Fruit fly (Drosophila melanogaster) whole organism, prepupa: ENCODE measurements around the gene CG14174.
A peak's percentile ranks its signal among the peaks of the same experiment; 100 is the strongest.

ENCODE experiments used
- CG10631 ChIP-seq: fragments of 200-800 bp; sonication (Bioruptor generic); optimal IDR thresholded peaks from 2 replicates; lab custom pipeline; 2016; ENCODE audit warnings: missing biosample characterization, missing genetic modification characterization
- CG10669 ChIP-seq: fragments of 200-800 bp; sonication (Bioruptor generic); optimal IDR thresholded peaks from 3 replicates; lab custom pipeline; 2018; ENCODE audit warnings: missing biosample characterization, mild to moderate bottlenecking, missing genetic modification characterization, moderate library complexity
- CG11294 ChIP-seq: fragments of 200-800 bp; sonication (Bioruptor generic); IDR thresholded peaks from 2 replicates; pipeline ENCODE4 v1.3.6; 2022; ENCODE audit warnings: missing biosample characterization, missing genetic modification characterization
- CG11902 ChIP-seq: fragments of 200-800 bp; sonication (Bioruptor generic); optimal IDR thresholded peaks from 3 replicates; lab custom pipeline; 2016; ENCODE audit warnings: missing biosample characterization, missing genetic modification characterization
- CG15336 ChIP-seq: fragments of 200-800 bp; sonication (Bioruptor generic); IDR thresholded peaks from 2 replicates; pipeline ENCODE4 v1.3.6; 2022; ENCODE audit warnings: missing biosample characterization, missing genetic modification characterization
- CG1621 ChIP-seq: fragments of 200-800 bp; sonication (Bioruptor generic); optimal IDR thresholded peaks from 3 replicates; lab custom pipeline; 2018; ENCODE audit warnings: missing biosample characterization, mild to moderate bottlenecking, missing genetic modification characterization
- CG3032 ChIP-seq: fragments of 200-800 bp; optimal IDR thresholded peaks from 2 replicates; lab custom pipeline; 2019; ENCODE audit warnings: missing biosample characterization, mild to moderate bottlenecking, missing genetic modification characterization, moderate library complexity
- CG32006 ChIP-seq: fragments of 200-800 bp; sonication (Bioruptor generic); optimal IDR thresholded peaks from 3 replicates; lab custom pipeline; 2017; ENCODE audit warnings: missing biosample characterization, mild to moderate bottlenecking, missing genetic modification characterization
- CG3919 ChIP-seq: fragments of 200-800 bp; sonication (Bioruptor generic); optimal IDR thresholded peaks from 3 replicates; lab custom pipeline; 2016; ENCODE audit warnings: missing biosample characterization, missing genetic modification characterization
- CG4318 ChIP-seq: fragments of 200-800 bp; sonication (Bioruptor generic); optimal IDR thresholded peaks from 3 replicates; lab custom pipeline; 2017; ENCODE audit warnings: missing biosample characterization, mild to moderate bottlenecking, missing genetic modification characterization
- CG6163 ChIP-seq: fragments of 200-800 bp; sonication (Bioruptor generic); IDR thresholded peaks from 3 replicates; pipeline ENCODE4 v1.3.6; 2022; ENCODE audit warnings: missing biosample characterization, missing genetic modification characterization
- CG6276 ChIP-seq: fragments of 200-800 bp; sonication (Bioruptor generic); optimal IDR thresholded peaks from 2 replicates; lab custom pipeline; 2017; ENCODE audit warnings: missing biosample characterization, mild to moderate bottlenecking, missing genetic modification characterization
- CG6808 ChIP-seq: fragments of 200-800 bp; sonication (Bioruptor generic); optimal IDR thresholded peaks from 3 replicates; lab custom pipeline; 2017; ENCODE audit warnings: missing biosample characterization, missing genetic modification characterization, mild to moderate bottlenecking, moderate library complexity, missing genetic modification reagents
- CG6854 ChIP-seq: fragments of 200-800 bp; sonication (Bioruptor generic); optimal IDR thresholded peaks from 2 replicates; lab custom pipeline; 2017; ENCODE audit warnings: missing biosample characterization, mild to moderate bottlenecking, missing genetic modification characterization
- CG8119 ChIP-seq: fragments of 200-800 bp; sonication (Bioruptor generic); IDR thresholded peaks from 3 replicates; pipeline ENCODE4 v1.3.6; 2022; ENCODE audit warnings: missing biosample characterization, missing genetic modification characterization
- CG8632 ChIP-seq: fragments of 200-800 bp; sonication (Bioruptor generic); optimal IDR thresholded peaks from 3 replicates; lab custom pipeline; 2016; ENCODE audit warnings: missing biosample characterization, missing genetic modification characterization
- CG9139 ChIP-seq: fragments of 200-800 bp; sonication (Bioruptor generic); optimal IDR thresholded peaks from 3 replicates; lab custom pipeline; 2017; ENCODE audit warnings: missing biosample characterization, mild to moderate bottlenecking, missing genetic modification characterization
- Eip78C ChIP-seq: fragments of 200-800 bp; sonication (Bioruptor generic); peaks from one replicate; lab custom pipeline; 2016; ENCODE audit warnings: missing biosample characterization, missing genetic modification characterization
- Ets21C ChIP-seq: fragments of 200-800 bp; sonication (Bioruptor generic); optimal IDR thresholded peaks from 3 replicates; lab custom pipeline; 2016; ENCODE audit warnings: missing biosample characterization, missing genetic modification characterization
- Ets96B ChIP-seq: fragments of 200-800 bp; optimal IDR thresholded peaks from 2 replicates; lab custom pipeline; 2019; ENCODE audit warnings: missing biosample characterization, mild to moderate bottlenecking, missing genetic modification characterization, moderate library complexity
- Hr39 ChIP-seq: fragments of 200-800 bp; sonication (Bioruptor generic); optimal IDR thresholded peaks from 2 replicates; lab custom pipeline; 2016; ENCODE audit warnings: missing biosample characterization, missing genetic modification characterization
- Lpt ChIP-seq: fragments of 200-800 bp; sonication (Bioruptor generic); optimal IDR thresholded peaks from 3 replicates; lab custom pipeline; 2016; ENCODE audit warnings: missing biosample characterization, missing genetic modification characterization
- Met ChIP-seq: fragments of 200-800 bp; sonication (Bioruptor generic); optimal IDR thresholded peaks from 3 replicates; lab custom pipeline; 2016; ENCODE audit warnings: missing biosample characterization, missing genetic modification characterization
- OdsH ChIP-seq: fragments of 200-800 bp; sonication (Bioruptor generic); optimal IDR thresholded peaks from 3 replicates; lab custom pipeline; 2016; ENCODE audit warnings: missing biosample characterization, missing genetic modification characterization
- Smox ChIP-seq: fragments of 200-800 bp; sonication (Bioruptor generic); optimal IDR thresholded peaks from 3 replicates; lab custom pipeline; 2016; ENCODE audit warnings: missing biosample characterization, missing genetic modification characterization
- Sox102F ChIP-seq: fragments of 200-800 bp; sonication (Bioruptor generic); optimal IDR thresholded peaks from 2 replicates; lab custom pipeline; 2016; ENCODE audit warnings: missing biosample characterization, mild to moderate bottlenecking, missing genetic modification characterization
- Sox14 ChIP-seq: fragments of 200-800 bp; sonication (Bioruptor generic); optimal IDR thresholded peaks from 3 replicates; lab custom pipeline; 2016; ENCODE audit warnings: missing biosample characterization, missing genetic modification characterization
- achi ChIP-seq: fragments of 200-800 bp; sonication (Bioruptor generic); optimal IDR thresholded peaks from 3 replicates; lab custom pipeline; 2016; ENCODE audit warnings: missing biosample characterization, missing genetic modification characterization
- acj6 ChIP-seq: fragments of 200-800 bp; sonication (Bioruptor generic); optimal IDR thresholded peaks from 3 replicates; lab custom pipeline; 2016; ENCODE audit warnings: missing biosample characterization, missing genetic modification characterization
- cyc ChIP-seq: fragments of 200-800 bp; sonication (Bioruptor generic); optimal IDR thresholded peaks from 3 replicates; lab custom pipeline; 2016; ENCODE audit warnings: missing biosample characterization, missing genetic modification characterization
- dsx ChIP-seq: fragments of 200-800 bp; optimal IDR thresholded peaks from 3 replicates; lab custom pipeline; 2019; ENCODE audit warnings: missing biosample characterization, mild to moderate bottlenecking, missing genetic modification characterization, moderate library complexity; ENCODE audit not compliant: poor library complexity, severe bottlenecking
- eg ChIP-seq: fragments of 200-800 bp; sonication (Bioruptor generic); IDR thresholded peaks from 3 replicates; pipeline ENCODE4 v1.3.6; 2022; ENCODE audit warnings: missing biosample characterization, missing genetic modification characterization
- esn ChIP-seq: fragments of 200-800 bp; sonication (Bioruptor generic); optimal IDR thresholded peaks from 2 replicates; lab custom pipeline; 2016; ENCODE audit warnings: missing biosample characterization, mild to moderate bottlenecking, missing genetic modification characterization, moderate library complexity
- fd59A ChIP-seq: fragments of 200-800 bp; sonication (Bioruptor generic); optimal IDR thresholded peaks from 2 replicates; lab custom pipeline; 2017; ENCODE audit warnings: missing biosample characterization, mild to moderate bottlenecking, missing genetic modification characterization, missing genetic modification reagents
- fd85E ChIP-seq: fragments of 200-800 bp; sonication (Bioruptor generic); optimal IDR thresholded peaks from 3 replicates; lab custom pipeline; 2016; ENCODE audit warnings: missing biosample characterization, missing genetic modification characterization
- fkh ChIP-seq: fragments of 200-800 bp; sonication (Bioruptor generic); optimal IDR thresholded peaks from 3 replicates; lab custom pipeline; 2017; ENCODE audit warnings: missing biosample characterization, mild to moderate bottlenecking, missing genetic modification characterization, moderate library complexity
- lz ChIP-seq: fragments of 200-800 bp; sonication (Bioruptor generic); optimal IDR thresholded peaks from 3 replicates; lab custom pipeline; 2016; ENCODE audit warnings: missing biosample characterization, missing genetic modification characterization
- pdm3 ChIP-seq: fragments of 200-800 bp; sonication (Bioruptor generic); optimal IDR thresholded peaks from 3 replicates; lab custom pipeline; 2016; ENCODE audit warnings: missing biosample characterization, missing genetic modification characterization
- spab ChIP-seq: fragments of 200-800 bp; sonication (Bioruptor generic); optimal IDR thresholded peaks from 2 replicates; lab custom pipeline; 2017; ENCODE audit warnings: missing biosample characterization, mild to moderate bottlenecking, missing genetic modification characterization, missing genetic modification reagents
- ss ChIP-seq, 2 experiments: fragments of 200-800 bp; sonication (Bioruptor generic); optimal IDR thresholded peaks; 2 replicates in 1 of 2; 3 replicates in 1 of 2; lab custom pipeline; 2017 to 2018; ENCODE audit warnings: mild to moderate bottlenecking in 2 of 2, missing biosample characterization in 2 of 2, missing genetic modification characterization in 2 of 2, moderate library complexity in 1 of 2
- svp ChIP-seq: fragments of 200-800 bp; sonication (Bioruptor generic); peaks from one replicate; lab custom pipeline; 2016; ENCODE audit warnings: missing biosample characterization, missing genetic modification characterization
- topi ChIP-seq: fragments of 200-800 bp; sonication (Bioruptor generic); optimal IDR thresholded peaks from 3 replicates; lab custom pipeline; 2016; ENCODE audit warnings: missing biosample characterization, missing genetic modification characterization
- vri ChIP-seq: fragments of 200-800 bp; sonication (Bioruptor generic); optimal IDR thresholded peaks from 3 replicates; lab custom pipeline; 2016; ENCODE audit warnings: missing biosample characterization, mild to moderate bottlenecking, missing genetic modification characterization

CG14174 gene

dm6 chr3L:9693552-9694133, 25.5 kb upstream of the CG14174 start (continued):
- no peak for TF ChIP-seq Sox14 (GFP tag; lab: Kevin White, UChicago)
- no peak for TF ChIP-seq acj6 (GFP tag; lab: Kevin White, UChicago)
- peak; percentile 43; the same call in 2 of the 3 replicates for TF ChIP-seq CG8119 (GFP tag; lab: Robert Waterston, UW)

- TF ChIP-seq Sox14 (GFP tag; lab: Kevin White, UChicago): no peak
- no peak for TF ChIP-seq Ets21C (GFP tag; lab: Kevin White, UChicago)
- TF ChIP-seq CG11902 (GFP tag; lab: Kevin White, UChicago): no peak
- no peak for TF ChIP-seq CG4318
- peak; percentile 65 for TF ChIP-seq svp (GFP tag; lab: Kevin White, UChicago)
- 0 out of 3 replicates have a peak, but pooled peaks have one; percentile 45 for TF ChIP-seq CG6163 (GFP tag; lab: Robert Waterston, UW)
- no peak for TF ChIP-seq Met (GFP tag; lab: Kevin White, UChicago)
- TF ChIP-seq CG6808 (GFP tag; lab: Kevin White, UChicago): no peak
- no peak for TF ChIP-seq ss (GFP tag; optimal IDR thresholded peaks at IDR 0.05; lab: Kevin White, UChicago)
- no peak for TF ChIP-seq CG6276 (GFP tag; lab: Kevin White, UChicago)
- no peak for TF ChIP-seq spab (GFP tag; lab: Kevin White, UChicago)
- no peak for TF ChIP-seq pdm3 (GFP tag; lab: Kevin White, UChicago)
- no peak for TF ChIP-seq esn (GFP tag; lab: Kevin White, UChicago)
- TF ChIP-seq acj6 (GFP tag; lab: Kevin White, UChicago): no peak
- no peak for TF ChIP-seq CG10631 (GFP tag; lab: Kevin White, UChicago)
- no peak for TF ChIP-seq cyc
- no peak for TF ChIP-seq achi (GFP tag; lab: Kevin White, UChicago)
- TF ChIP-seq lz (GFP tag; lab: Kevin White, UChicago): no peak
- no peak for TF ChIP-seq dsx
- TF ChIP-seq CG6854 (GFP tag; lab: Kevin White, UChicago): peak; percentile 32
- no peak for TF ChIP-seq CG11294
- no peak for TF ChIP-seq fd59A (GFP tag; lab: Kevin White, UChicago)
- no peak; the same call in 2 of the 3 replicates for TF ChIP-seq CG8119 (GFP tag; lab: Robert Waterston, UW)
- TF ChIP-seq CG15336: peak; percentile 42; the same call in 1 of the 2 replicates
- TF ChIP-seq CG10669 (GFP tag; lab: Kevin White, UChicago): no peak
- TF ChIP-seq fkh (GFP tag; lab: Kevin White, UChicago): no peak
- no peak for TF ChIP-seq OdsH (GFP tag; lab: Kevin White, UChicago)
- no peak for TF ChIP-seq CG3919
- TF ChIP-seq Ets96B (tag; lab: Kevin White, UChicago): no peak
- TF ChIP-seq Smox (GFP tag; lab: Kevin White, UChicago): no peak
- peak; percentile 0 for TF ChIP-seq Eip78C (GFP tag; lab: Kevin White, UChicago)
- TF ChIP-seq CG8632 (GFP tag; lab: Kevin White, UChicago): no peak
Observed at dm6 chr3L:9694169-9694866, 24.8 kb upstream of the CG14174 start.

- TF ChIP-seq achi (GFP tag; lab: Kevin White, UChicago) (no peak), topi (GFP tag; lab: Kevin White, UChicago) (no peak), eg (no peak), CG3032 (no peak), fd85E (GFP tag; lab: Kevin White, UChicago) (no peak), CG6163 (GFP tag; lab: Robert Waterston, UW) (no peak), OdsH (GFP tag; lab: Kevin White, UChicago) (no peak), vri (GFP tag; lab: Kevin White, UChicago) (no peak), CG8119 (GFP tag; lab: Robert Waterston, UW) (no peak), CG6854 (GFP tag; lab: Kevin White, UChicago) (no peak), Ets96B (tag; lab: Kevin White, UChicago) (no peak), CG9139 (GFP tag; lab: Kevin White, UChicago) (no peak), CG1621 (no peak), Sox102F (no peak), CG32006 (GFP tag; lab: Kevin White, UChicago) (no peak), CG11902 (GFP tag; lab: Kevin White, UChicago) (no peak), Lpt (GFP tag; lab: Kevin White, UChicago) (no peak), Hr39 (GFP tag; lab: Kevin White, UChicago) (no peak)
Observed at dm6 chr3L:9694867-9695236, 24.3 kb upstream of the CG14174 start.
